Fruit fly (Drosophila melanogaster) whole organism, prepupa: ENCODE data around the gene numb.

ENCODE experiments used
- Blimp-1 ChIP-seq: fragments of 200-800 bp; sonication (Bioruptor generic); optimal IDR thresholded peaks from 3 replicates; lab custom pipeline; 2017; ENCODE audit warnings: missing biosample characterization, missing genetic modification characterization, mild to moderate bottlenecking, moderate library complexity, missing genetic modification reagents
- CG10631 ChIP-seq: fragments of 200-800 bp; sonication (Bioruptor generic); optimal IDR thresholded peaks from 2 replicates; lab custom pipeline; 2016; ENCODE audit warnings: missing biosample characterization, missing genetic modification characterization
- CG11294 ChIP-seq: fragments of 200-800 bp; sonication (Bioruptor generic); IDR thresholded peaks from 2 replicates; pipeline ENCODE4 v1.3.6; 2022; ENCODE audit warnings: missing biosample characterization, missing genetic modification characterization
- CG11762 ChIP-seq: fragments of 200-800 bp; sonication (Bioruptor generic); optimal IDR thresholded peaks from 3 replicates; lab custom pipeline; 2016; ENCODE audit warnings: missing biosample characterization, missing genetic modification characterization; ENCODE audit not compliant: insufficient read depth
- CG11902 ChIP-seq: fragments of 200-800 bp; sonication (Bioruptor generic); optimal IDR thresholded peaks from 3 replicates; lab custom pipeline; 2016; ENCODE audit warnings: missing biosample characterization, missing genetic modification characterization
- CG15336 ChIP-seq: fragments of 200-800 bp; sonication (Bioruptor generic); IDR thresholded peaks from 2 replicates; pipeline ENCODE4 v1.3.6; 2022; ENCODE audit warnings: missing biosample characterization, missing genetic modification characterization
- CG1621 ChIP-seq: fragments of 200-800 bp; sonication (Bioruptor generic); optimal IDR thresholded peaks from 3 replicates; lab custom pipeline; 2018; ENCODE audit warnings: missing biosample characterization, mild to moderate bottlenecking, missing genetic modification characterization
- CG16779 ChIP-seq: fragments of 200-800 bp; sonication (Bioruptor generic); optimal IDR thresholded peaks from 3 replicates; lab custom pipeline; 2017; ENCODE audit warnings: missing biosample characterization, mild to moderate bottlenecking, missing genetic modification characterization
- CG3032 ChIP-seq: fragments of 200-800 bp; optimal IDR thresholded peaks from 2 replicates; lab custom pipeline; 2019; ENCODE audit warnings: missing biosample characterization, mild to moderate bottlenecking, missing genetic modification characterization, moderate library complexity
- CG31627 ChIP-seq: fragments of 200-800 bp; sonication (Bioruptor generic); optimal IDR thresholded peaks from 3 replicates; lab custom pipeline; 2016; ENCODE audit warnings: missing biosample characterization, missing genetic modification characterization
- CG32006 ChIP-seq: fragments of 200-800 bp; sonication (Bioruptor generic); optimal IDR thresholded peaks from 3 replicates; lab custom pipeline; 2017; ENCODE audit warnings: missing biosample characterization, mild to moderate bottlenecking, missing genetic modification characterization
- CG34406 ChIP-seq: fragments of 200-800 bp; sonication (Bioruptor generic); optimal IDR thresholded peaks from 3 replicates; lab custom pipeline; 2016; ENCODE audit warnings: missing biosample characterization, missing genetic modification characterization
- CG3919 ChIP-seq: fragments of 200-800 bp; sonication (Bioruptor generic); optimal IDR thresholded peaks from 3 replicates; lab custom pipeline; 2016; ENCODE audit warnings: missing biosample characterization, missing genetic modification characterization
- CG6163 ChIP-seq: fragments of 200-800 bp; sonication (Bioruptor generic); IDR thresholded peaks from 3 replicates; pipeline ENCODE4 v1.3.6; 2022; ENCODE audit warnings: missing biosample characterization, missing genetic modification characterization
- CG6276 ChIP-seq: fragments of 200-800 bp; sonication (Bioruptor generic); optimal IDR thresholded peaks from 2 replicates; lab custom pipeline; 2017; ENCODE audit warnings: missing biosample characterization, mild to moderate bottlenecking, missing genetic modification characterization
- CG6808 ChIP-seq: fragments of 200-800 bp; sonication (Bioruptor generic); optimal IDR thresholded peaks from 3 replicates; lab custom pipeline; 2017; ENCODE audit warnings: missing biosample characterization, missing genetic modification characterization, mild to moderate bottlenecking, moderate library complexity, missing genetic modification reagents
- CG6854 ChIP-seq: fragments of 200-800 bp; sonication (Bioruptor generic); optimal IDR thresholded peaks from 2 replicates; lab custom pipeline; 2017; ENCODE audit warnings: missing biosample characterization, mild to moderate bottlenecking, missing genetic modification characterization
- CG7368 ChIP-seq: fragments of 200-800 bp; sonication (Bioruptor generic); optimal IDR thresholded peaks from 3 replicates; lab custom pipeline; 2016; ENCODE audit warnings: missing biosample characterization, missing genetic modification characterization
- CG8119 ChIP-seq: fragments of 200-800 bp; sonication (Bioruptor generic); IDR thresholded peaks from 3 replicates; pipeline ENCODE4 v1.3.6; 2022; ENCODE audit warnings: missing biosample characterization, missing genetic modification characterization
- CG8632 ChIP-seq: fragments of 200-800 bp; sonication (Bioruptor generic); optimal IDR thresholded peaks from 3 replicates; lab custom pipeline; 2016; ENCODE audit warnings: missing biosample characterization, missing genetic modification characterization
- Eip75B ChIP-seq: fragments of 200-800 bp; sonication (Bioruptor generic); optimal IDR thresholded peaks from 3 replicates; lab custom pipeline; 2016; ENCODE audit warnings: missing biosample characterization, missing genetic modification characterization
- Eip78C ChIP-seq: fragments of 200-800 bp; sonication (Bioruptor generic); peaks from one replicate; lab custom pipeline; 2016; ENCODE audit warnings: missing biosample characterization, missing genetic modification characterization
- Eip93F ChIP-seq: fragments of 200-800 bp; sonication (Bioruptor generic); optimal IDR thresholded peaks from 2 replicates; lab custom pipeline; 2016; ENCODE audit warnings: missing biosample characterization, mild to moderate bottlenecking, missing genetic modification characterization
- Ets21C ChIP-seq: fragments of 200-800 bp; sonication (Bioruptor generic); optimal IDR thresholded peaks from 3 replicates; lab custom pipeline; 2016; ENCODE audit warnings: missing biosample characterization, missing genetic modification characterization
- Ets96B ChIP-seq: fragments of 200-800 bp; optimal IDR thresholded peaks from 2 replicates; lab custom pipeline; 2019; ENCODE audit warnings: missing biosample characterization, mild to moderate bottlenecking, missing genetic modification characterization, moderate library complexity
- Gug ChIP-seq: fragments of 200-800 bp; sonication (Bioruptor generic); IDR thresholded peaks from 2 replicates; pipeline ENCODE4 v1.3.6; 2022; ENCODE audit warnings: missing biosample characterization, missing genetic modification characterization
- Hr39 ChIP-seq: fragments of 200-800 bp; sonication (Bioruptor generic); optimal IDR thresholded peaks from 2 replicates; lab custom pipeline; 2016; ENCODE audit warnings: missing biosample characterization, missing genetic modification characterization
- Hr4 ChIP-seq: fragments of 200-800 bp; sonication (Bioruptor generic); optimal IDR thresholded peaks from 3 replicates; lab custom pipeline; 2016; ENCODE audit warnings: missing biosample characterization, missing genetic modification characterization
- Lpt ChIP-seq: fragments of 200-800 bp; sonication (Bioruptor generic); optimal IDR thresholded peaks from 3 replicates; lab custom pipeline; 2016; ENCODE audit warnings: missing biosample characterization, missing genetic modification characterization
- Met ChIP-seq: fragments of 200-800 bp; sonication (Bioruptor generic); optimal IDR thresholded peaks from 3 replicates; lab custom pipeline; 2016; ENCODE audit warnings: missing biosample characterization, missing genetic modification characterization
- Smox ChIP-seq: fragments of 200-800 bp; sonication (Bioruptor generic); optimal IDR thresholded peaks from 3 replicates; lab custom pipeline; 2016; ENCODE audit warnings: missing biosample characterization, missing genetic modification characterization
- Sox102F ChIP-seq: fragments of 200-800 bp; sonication (Bioruptor generic); optimal IDR thresholded peaks from 2 replicates; lab custom pipeline; 2016; ENCODE audit warnings: missing biosample characterization, mild to moderate bottlenecking, missing genetic modification characterization
- achi ChIP-seq: fragments of 200-800 bp; sonication (Bioruptor generic); optimal IDR thresholded peaks from 3 replicates; lab custom pipeline; 2016; ENCODE audit warnings: missing biosample characterization, missing genetic modification characterization
- acj6 ChIP-seq: fragments of 200-800 bp; sonication (Bioruptor generic); optimal IDR thresholded peaks from 3 replicates; lab custom pipeline; 2016; ENCODE audit warnings: missing biosample characterization, missing genetic modification characterization
- cyc ChIP-seq: fragments of 200-800 bp; sonication (Bioruptor generic); optimal IDR thresholded peaks from 3 replicates; lab custom pipeline; 2016; ENCODE audit warnings: missing biosample characterization, missing genetic modification characterization
- dac ChIP-seq: fragments of 200-800 bp; sonication (Bioruptor generic); optimal IDR thresholded peaks from 2 replicates; lab custom pipeline; 2017; ENCODE audit warnings: missing biosample characterization, mild to moderate bottlenecking, missing genetic modification characterization
- dsx ChIP-seq: fragments of 200-800 bp; optimal IDR thresholded peaks from 3 replicates; lab custom pipeline; 2019; ENCODE audit warnings: missing biosample characterization, mild to moderate bottlenecking, missing genetic modification characterization, moderate library complexity; ENCODE audit not compliant: poor library complexity, severe bottlenecking
- eg ChIP-seq: fragments of 200-800 bp; sonication (Bioruptor generic); IDR thresholded peaks from 3 replicates; pipeline ENCODE4 v1.3.6; 2022; ENCODE audit warnings: missing biosample characterization, missing genetic modification characterization
- fd59A ChIP-seq: fragments of 200-800 bp; sonication (Bioruptor generic); optimal IDR thresholded peaks from 2 replicates; lab custom pipeline; 2017; ENCODE audit warnings: missing biosample characterization, mild to moderate bottlenecking, missing genetic modification characterization, missing genetic modification reagents
- fkh ChIP-seq: fragments of 200-800 bp; sonication (Bioruptor generic); optimal IDR thresholded peaks from 3 replicates; lab custom pipeline; 2017; ENCODE audit warnings: missing biosample characterization, mild to moderate bottlenecking, missing genetic modification characterization, moderate library complexity
- lz ChIP-seq: fragments of 200-800 bp; sonication (Bioruptor generic); optimal IDR thresholded peaks from 3 replicates; lab custom pipeline; 2016; ENCODE audit warnings: missing biosample characterization, missing genetic modification characterization
- net ChIP-seq: fragments of 200-800 bp; sonication (Bioruptor generic); optimal IDR thresholded peaks from 3 replicates; lab custom pipeline; 2016; ENCODE audit warnings: missing biosample characterization, missing genetic modification characterization
- pdm3 ChIP-seq: fragments of 200-800 bp; sonication (Bioruptor generic); optimal IDR thresholded peaks from 3 replicates; lab custom pipeline; 2016; ENCODE audit warnings: missing biosample characterization, missing genetic modification characterization
- salr ChIP-seq, 2 experiments: fragments of 200-800 bp; sonication (Bioruptor generic); optimal IDR thresholded peaks; 3 replicates each; lab custom pipeline; 2016 to 2018; ENCODE audit warnings: missing biosample characterization in 2 of 2, missing genetic modification characterization in 2 of 2, mild to moderate bottlenecking in 1 of 2
- spab ChIP-seq: fragments of 200-800 bp; sonication (Bioruptor generic); optimal IDR thresholded peaks from 2 replicates; lab custom pipeline; 2017; ENCODE audit warnings: missing biosample characterization, mild to moderate bottlenecking, missing genetic modification characterization, missing genetic modification reagents
- ss ChIP-seq, 2 experiments: fragments of 200-800 bp; sonication (Bioruptor generic); optimal IDR thresholded peaks; 2 replicates in 1 of 2; 3 replicates in 1 of 2; lab custom pipeline; 2017 to 2018; ENCODE audit warnings: mild to moderate bottlenecking in 2 of 2, missing biosample characterization in 2 of 2, missing genetic modification characterization in 2 of 2, moderate library complexity in 1 of 2
- svp ChIP-seq: fragments of 200-800 bp; sonication (Bioruptor generic); peaks from one replicate; lab custom pipeline; 2016; ENCODE audit warnings: missing biosample characterization, missing genetic modification characterization

The numb gene

dm6 chr2L:9437216-9437715 lies at the start of gene numb:
TSS of gene numb (plus strand) at chr2L:9437469.
- TF ChIP-seq lz (GFP tag; lab: Kevin White, UChicago): peak; percentile 4
- TF ChIP-seq eg (GFP tag; lab: Robert Waterston, UW): peak; percentile 53; the same call in 1 of the 3 replicates
- peak; percentile 73 for TF ChIP-seq achi (GFP tag; lab: Kevin White, UChicago)
- TF ChIP-seq CG3919: peak; percentile 0
- peak; percentile 6 for TF ChIP-seq acj6 (GFP tag; lab: Kevin White, UChicago)
- TF ChIP-seq fd59A (GFP tag; lab: Kevin White, UChicago): no peak
- TF ChIP-seq CG8119: no peak
- TF ChIP-seq pdm3 (GFP tag; lab: Kevin White, UChicago): no peak
- peak; percentile 58 for TF ChIP-seq Eip78C (GFP tag; lab: Kevin White, UChicago)
- TF ChIP-seq CG6163 (GFP tag; lab: Robert Waterston, UW): peak; percentile 62; the same call in 1 of the 3 replicates

- peak; percentile 75 for TF ChIP-seq Blimp-1
- peak; percentile 95 for TF ChIP-seq acj6 (GFP tag; lab: Kevin White, UChicago)
- peak; percentile 95 for TF ChIP-seq CG1621 (tag; lab: Kevin White, UChicago)
- TF ChIP-seq Met: peak; percentile 98
- TF ChIP-seq CG16779 (tag; lab: Kevin White, UChicago): peak; percentile 91
- peak; percentile 78 for TF ChIP-seq CG15336 (GFP tag; lab: Robert Waterston, UW)
- peak; percentile 97 for TF ChIP-seq Eip75B
- peak; percentile 94 for TF ChIP-seq CG11902 (GFP tag; lab: Kevin White, UChicago)
- TF ChIP-seq salr (GFP tag; optimal IDR thresholded peaks at IDR 0.05; lab: Kevin White, UChicago): peak; percentile 83 to 93
- TF ChIP-seq CG32006 (GFP tag; lab: Kevin White, UChicago): peak; percentile 86
- TF ChIP-seq dac (GFP tag; lab: Kevin White, UChicago): peak; percentile 64
- peak; percentile 94 for TF ChIP-seq CG6163 (GFP tag; lab: Robert Waterston, UW)
- peak; percentile 90 for TF ChIP-seq Smox (GFP tag; lab: Kevin White, UChicago)
- TF ChIP-seq Hr4 (GFP tag; lab: Kevin White, UChicago): peak; percentile 87
- peak; percentile 94 for TF ChIP-seq CG10631 (GFP tag; lab: Kevin White, UChicago)
- TF ChIP-seq pdm3 (GFP tag; lab: Kevin White, UChicago): peak; percentile 95
- peak; percentile 91 for TF ChIP-seq Sox102F (GFP tag; lab: Kevin White, UChicago)
- TF ChIP-seq cyc (GFP tag; lab: Kevin White, UChicago): peak; percentile 95
- TF ChIP-seq CG34406 (GFP tag; lab: Kevin White, UChicago): peak; percentile 88
- peak; percentile 97 for TF ChIP-seq svp
- peak; percentile 96 for TF ChIP-seq Hr39 (GFP tag; lab: Kevin White, UChicago)
- TF ChIP-seq CG7368 (GFP tag; lab: Kevin White, UChicago): peak; percentile 96
- TF ChIP-seq CG11762 (GFP tag; lab: Kevin White, UChicago): peak; percentile 80
- peak; percentile 88 for TF ChIP-seq Gug (GFP tag; lab: Robert Waterston, UW)
- peak; percentile 97 for TF ChIP-seq Eip78C (GFP tag; lab: Kevin White, UChicago)
- TF ChIP-seq Lpt (GFP tag; lab: Kevin White, UChicago): peak; percentile 88
- TF ChIP-seq dsx (GFP tag; lab: Kevin White, UChicago): peak; percentile 91
- TF ChIP-seq Ets96B: peak; percentile 96
- TF ChIP-seq CG6808 (GFP tag; lab: Kevin White, UChicago): peak; percentile 86
- TF ChIP-seq CG8632 (GFP tag; lab: Kevin White, UChicago): peak; percentile 87
- TF ChIP-seq CG6276 (GFP tag; lab: Kevin White, UChicago): peak; percentile 67
- TF ChIP-seq CG3919: peak; percentile 96
- TF ChIP-seq net: peak; percentile 93
- TF ChIP-seq CG31627 (GFP tag; lab: Kevin White, UChicago): peak; percentile 94
- peak; percentile 90 for TF ChIP-seq CG3032 (tag; lab: Kevin White, UChicago)
- peak; percentile 89 for TF ChIP-seq fkh (GFP tag; lab: Kevin White, UChicago)
- peak; percentile 88 for TF ChIP-seq Ets21C (GFP tag; lab: Kevin White, UChicago)
- TF ChIP-seq Eip93F (GFP tag; lab: Kevin White, UChicago): peak; percentile 49
- peak; percentile 86 to 92 for TF ChIP-seq ss (GFP tag; optimal IDR thresholded peaks at IDR 0.05; lab: Kevin White, UChicago)
- TF ChIP-seq CG8119: peak; percentile 70
- TF ChIP-seq spab (GFP tag; lab: Kevin White, UChicago): peak; percentile 91
- TF ChIP-seq CG6854 (GFP tag; lab: Kevin White, UChicago): no peak
- peak; percentile 75 for TF ChIP-seq CG11294 (GFP tag; lab: Robert Waterston, UW)
Observed at dm6 chr2L:9388013-9388605, 49.2 kb upstream of the numb start.
